Fruit fly (Drosophila melanogaster): Measurements from ENCODE around the gene otu.
A peak's percentile ranks its signal among the peaks of the same experiment; 100 is the strongest.

dm6 chrX:8538182-8538581 is 48.8 kb upstream of the otu start:
- TF ChIP-seq CG34367 (tag; optimal IDR thresholded peaks at IDR 0.05): no peak
- no peak for TF ChIP-seq D1 (tag; optimal IDR thresholded peaks at IDR 0.05)
- TF ChIP-seq Ets98B (GFP tag; IDR thresholded peaks at IDR 0.05): no peak
- peak; percentile 12 for TF ChIP-seq CG8301 (tag; optimal IDR thresholded peaks at IDR 0.05)
- no peak for TF ChIP-seq rn (GFP tag; IDR thresholded peaks at IDR 0.05)
- peak; percentile 4 for TF ChIP-seq CG14655 (GFP tag; optimal IDR thresholded peaks at IDR 0.05)
- TF ChIP-seq CG32121 (GFP tag; IDR thresholded peaks at IDR 0.05): peak; percentile 24; the same call in 1 of the 2 replicates
- no peak for TF ChIP-seq Pif1A (GFP tag; optimal IDR thresholded peaks at IDR 0.05)
- TF ChIP-seq CG13204 (GFP tag; optimal IDR thresholded peaks at IDR 0.05): no peak
- no peak for TF ChIP-seq gl (tag; optimal IDR thresholded peaks at IDR 0.05)
- TF ChIP-seq Pif1B (GFP tag; optimal IDR thresholded peaks at IDR 0.05): no peak
- no peak for TF ChIP-seq CG10348 (GFP tag; IDR thresholded peaks at IDR 0.05)
